Worm (Caenorhabditis elegans) whole organism, mixed stage, embryonic: Measurements from ENCODE around the gene hda-11.

ENCODE experiments used
- ces-1 ChIP-seq: fragments of 150-350 bp; optimal IDR thresholded peaks from 2 replicates; lab custom pipeline; 2014; ENCODE audit warnings: missing biosample characterization, missing genetic modification reagents, missing genetic modification characterization
- drap-1 ChIP-seq: fragments of 200-800 bp; sonication (Bioruptor generic); optimal IDR thresholded peaks from 3 replicates; lab custom pipeline; 2018; ENCODE audit warnings: mild to moderate bottlenecking, missing genetic modification characterization, missing compliant biosample characterization
- elt-3 ChIP-seq: fragments of 150-350 bp; optimal IDR thresholded peaks from 2 replicates; lab custom pipeline; 2014; ENCODE audit warnings: missing biosample characterization, missing genetic modification characterization
- ham-2 ChIP-seq: fragments of 200-800 bp; sonication (Bioruptor generic); optimal IDR thresholded peaks from 2 replicates; lab custom pipeline; 2018; ENCODE audit warnings: mild to moderate bottlenecking, missing genetic modification characterization, missing compliant biosample characterization
- lin-13 ChIP-seq: fragments of 150-350 bp; optimal IDR thresholded peaks from 2 replicates; lab custom pipeline; 2014; ENCODE audit warnings: missing biosample characterization, missing genetic modification characterization
- nhr-237 ChIP-seq: fragments of 150-350 bp; optimal IDR thresholded peaks from 2 replicates; lab custom pipeline; 2014; ENCODE audit warnings: missing biosample characterization, missing genetic modification characterization
- nhr-28 ChIP-seq: fragments of 150-350 bp; optimal IDR thresholded peaks from 2 replicates; lab custom pipeline; 2014; ENCODE audit warnings: missing biosample characterization, missing genetic modification characterization
- pha-4 ChIP-seq: fragments of 150-350 bp; optimal IDR thresholded peaks from 2 replicates; lab custom pipeline; 2018; ENCODE audit warnings: missing biosample characterization, missing genetic modification reagents, missing genetic modification characterization
- snpc-4 ChIP-seq: fragments of 150-350 bp; optimal IDR thresholded peaks from 2 replicates; lab custom pipeline; 2014; ENCODE audit warnings: missing biosample characterization, missing genetic modification characterization
- sptf-1 ChIP-seq: sonication (generic microtip); optimal IDR thresholded peaks from 2 replicates; lab custom pipeline; 2017; ENCODE audit warnings: mild to moderate bottlenecking, missing genetic modification characterization, moderate library complexity, missing compliant biosample characterization
- unc-39 ChIP-seq: fragments of 150-350 bp; optimal IDR thresholded peaks from 2 replicates; lab custom pipeline; 2014; ENCODE audit warnings: missing biosample characterization, missing genetic modification characterization
- ztf-11 ChIP-seq: fragments of 150-350 bp; optimal IDR thresholded peaks from 2 replicates; lab custom pipeline; 2014; ENCODE audit warnings: missing biosample characterization, missing genetic modification characterization

DNA sequence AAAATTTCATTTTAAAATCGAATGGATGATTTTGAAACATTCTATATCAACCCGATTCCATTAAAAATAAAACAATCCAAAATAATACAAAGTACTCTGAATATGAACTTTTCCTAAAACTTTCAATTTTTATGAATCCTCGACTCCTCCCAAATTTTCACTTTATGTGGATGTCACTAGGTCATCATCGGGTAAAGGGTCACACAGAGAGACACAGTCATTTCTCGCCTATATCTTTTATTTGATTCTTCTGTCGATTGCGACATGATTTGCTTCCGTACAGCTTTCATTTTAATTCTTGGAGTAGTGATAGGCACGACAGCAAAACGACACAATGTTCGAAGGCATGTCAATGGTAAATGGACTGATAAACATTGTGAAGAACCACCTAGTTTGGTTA, 2.5 kb downstream of the hda-11 start, which contains the start of gene F25D1.3:
- TF ChIP-seq drap-1 (GFP tag; lab: Kevin White, UChicago) (no peak), ham-2 (GFP tag; lab: Kevin White, UChicago) (no peak), nhr-237 (tag; lab: Kevin White, UChicago) (no peak), elt-3 (tag; lab: Kevin White, UChicago) (no peak), pha-4 (tag; lab: Kevin White, UChicago) (no peak), ces-1 (no peak), unc-39 (tag; lab: Kevin White, UChicago) (no peak), sptf-1 (tag; lab: Kevin White, UChicago) (no peak), nhr-28 (no peak), snpc-4 (tag; lab: Kevin White, UChicago) (no peak), lin-13 (tag; lab: Kevin White, UChicago) (no peak), ztf-11 (tag; lab: Kevin White, UChicago) (no peak)
